Worm (Caenorhabditis elegans) whole organism, young adult: ENCODE results near the gene C27F2.4.

Source experiments
- F57A8.1 ChIP-seq: fragments of 200-800 bp; sonication (Bioruptor generic); optimal IDR thresholded peaks from 2 replicates; lab custom pipeline; 2018; ENCODE audit warnings: mild to moderate bottlenecking, missing genetic modification characterization, moderate library complexity, missing compliant biosample characterization
- let-526 ChIP-seq: fragments of 200-800 bp; sonication (Bioruptor generic); IDR thresholded peaks from 2 replicates; pipeline ENCODE4 v1.3.6; 2022; ENCODE audit warnings: missing genetic modification reagents, missing genetic modification characterization, missing compliant biosample characterization
- nfya-1 ChIP-seq: sonication (generic microtip); optimal IDR thresholded peaks from 2 replicates; lab custom pipeline; 2017; ENCODE audit warnings: antibody characterized with exemption, missing compliant biosample characterization, missing genetic modification characterization, borderline replicate concordance; ENCODE audit not compliant: insufficient read depth
- sdz-38 ChIP-seq: sonication (generic microtip); optimal IDR thresholded peaks from 2 replicates; lab custom pipeline; 2016; ENCODE audit warnings: missing genotype, missing genetic modification characterization, missing compliant biosample characterization

C27F2.4 gene

DNA sequence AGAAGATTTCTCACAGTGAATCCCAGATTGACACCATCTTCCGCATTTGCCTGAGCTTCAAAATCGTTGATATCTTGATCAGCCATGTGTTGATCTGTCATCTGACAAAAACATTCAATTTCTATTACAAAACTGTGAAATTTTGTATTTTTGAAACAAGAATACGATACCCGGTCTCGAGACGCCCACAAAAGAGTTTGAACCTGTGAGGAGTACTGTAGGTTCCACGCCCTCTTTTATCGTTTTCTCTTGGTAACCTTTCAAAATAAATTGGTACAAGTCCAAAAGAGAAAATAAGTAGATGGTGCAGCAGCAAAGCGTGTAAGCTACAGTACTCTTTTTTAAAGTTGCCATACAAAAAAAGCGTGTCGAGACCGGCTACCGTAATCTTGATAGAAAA, 50.2 kb downstream of the C27F2.4 start, which contains the start of gene F26F4.12 (continued):
- no peak for TF ChIP-seq sdz-38 (tag; lab: Kevin White, UChicago)
- no peak for TF ChIP-seq F57A8.1
- no peak for TF ChIP-seq let-526
- no peak for TF ChIP-seq nfya-1
